Worm (Caenorhabditis elegans): Measurements from ENCODE around the gene dkc-1.
"Not testable (repeated sequence)": the region's sequence is repeated elsewhere in the genome, so short reads cannot be mapped to it uniquely, and the experiment has no call there.

DNA sequence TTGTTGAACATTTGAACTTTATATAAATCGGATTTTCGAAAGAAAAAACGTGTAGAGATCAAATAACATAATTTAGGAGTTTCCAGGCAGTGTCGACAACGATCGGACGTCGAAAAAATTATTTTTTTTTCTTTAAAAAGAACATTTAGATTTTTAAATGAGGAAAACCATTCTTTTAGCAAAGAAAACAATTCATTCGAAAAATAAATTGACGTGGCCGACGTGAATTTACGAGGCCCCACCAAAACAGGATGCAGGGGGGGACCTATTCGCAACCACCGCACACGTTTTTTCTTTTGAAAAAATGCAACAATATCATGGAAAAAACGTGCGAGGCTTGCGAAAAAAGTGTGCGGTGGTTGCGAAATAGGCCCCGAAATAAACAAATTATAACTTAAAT is 1.8 kb downstream of the dkc-1 start, which contains the start of gene enu-3.6:
- not testable (repeated sequence) for TF ChIP-seq hlh-30 (tag; optimal IDR thresholded peaks at IDR 0.05; ENCODE audit: insufficient read depth); pqm-1 (tag; optimal IDR thresholded peaks at IDR 0.05); ama-1 (optimal IDR thresholded peaks at IDR 0.05); ceh-9 (tag; optimal IDR thresholded peaks at IDR 0.05); K09A11.1 (tag; optimal IDR thresholded peaks at IDR 0.05; ENCODE audit: insufficient read depth); ceh-14 (tag; optimal IDR thresholded peaks at IDR 0.05); ceh-2 (tag; optimal IDR thresholded peaks at IDR 0.05); ceh-30 (tag; optimal IDR thresholded peaks at IDR 0.05); fkh-10 (GFP tag; optimal IDR thresholded peaks at IDR 0.05); unc-42 (tag; optimal IDR thresholded peaks at IDR 0.05); fax-1 (tag; optimal IDR thresholded peaks at IDR 0.05)

Measured in whole organism, late embryonic.